Worm (Caenorhabditis elegans) whole organism, L1 larva: ENCODE measurements around the gene H20E11.1.

Experiments used
- ama-1 ChIP-seq: fragments of 150-350 bp; optimal IDR thresholded peaks from 2 replicates; lab custom pipeline; 2014
- fkh-10 ChIP-seq: sonication (generic microtip); optimal IDR thresholded peaks from 2 replicates; lab custom pipeline; 2017; ENCODE audit warnings: missing biosample characterization, missing genetic modification reagents, missing genetic modification characterization
- mdl-1 ChIP-seq, 2 experiments: fragments of 150-350 bp; optimal IDR thresholded peaks; 2 replicates each; lab custom pipeline; 2014 to 2017; ENCODE audit warnings: missing biosample characterization in 2 of 2, missing genetic modification characterization in 2 of 2, inconsistent platforms in 1 of 2
- nhr-237 ChIP-seq: fragments of 150-350 bp; optimal IDR thresholded peaks from 2 replicates; lab custom pipeline; 2014; ENCODE audit warnings: missing biosample characterization, missing genetic modification characterization
- nhr-47 ChIP-seq: sonication (generic microtip); optimal IDR thresholded peaks from 2 replicates; lab custom pipeline; 2016; ENCODE audit warnings: mild to moderate bottlenecking, missing genetic modification characterization, moderate library complexity, missing compliant biosample characterization
- nhr-76 ChIP-seq: sonication (generic microtip); optimal IDR thresholded peaks from 2 replicates; lab custom pipeline; 2017; ENCODE audit warnings: missing biosample characterization, missing genetic modification characterization
- tbx-2 ChIP-seq: sonication (generic microtip); optimal IDR thresholded peaks from 2 replicates; lab custom pipeline; 2016; ENCODE audit warnings: missing genetic modification characterization, missing compliant biosample characterization
- xbp-1 ChIP-seq: sonication (generic microtip); optimal IDR thresholded peaks from 2 replicates; lab custom pipeline; 2016; ENCODE audit warnings: missing genetic modification characterization, missing compliant biosample characterization
- zag-1 ChIP-seq: fragments of 150-350 bp; optimal IDR thresholded peaks from 2 replicates; lab custom pipeline; 2014; ENCODE audit warnings: missing biosample characterization, missing genetic modification characterization

DNA sequence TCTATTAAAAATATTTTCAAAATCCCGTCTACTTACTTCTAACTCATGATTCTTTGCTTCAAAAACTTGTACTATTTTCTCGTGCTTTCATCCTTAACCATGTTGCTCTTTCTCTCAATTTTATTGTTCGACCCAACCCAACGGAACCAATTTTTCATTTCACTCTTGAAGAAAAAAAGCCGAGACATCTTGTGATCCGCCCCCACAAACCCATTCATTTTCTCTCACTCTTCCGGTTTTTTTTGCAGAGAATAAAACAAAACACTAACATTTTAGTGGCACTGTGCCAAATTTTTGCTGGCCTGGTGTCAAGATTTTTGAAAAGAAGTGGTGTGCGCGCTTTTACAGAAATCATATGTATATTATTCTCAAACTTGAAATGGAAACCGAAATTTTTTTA, 6.8 kb downstream of the H20E11.1 start:
- TF ChIP-seq tbx-2 (no peak), xbp-1 (tag; lab: Kevin White, UChicago) (no peak), nhr-47 (no peak), fkh-10 (no peak), zag-1 (tag; lab: Kevin White, UChicago) (no peak), nhr-76 (tag; lab: Kevin White, UChicago) (no peak), nhr-237 (tag; lab: Kevin White, UChicago) (no peak), ama-1 (lab: Kevin White, UChicago) (no peak), mdl-1 (tag; optimal IDR thresholded peaks at IDR 0.05; lab: Kevin White, UChicago) (no peak)
